Fruit fly (Drosophila melanogaster): ENCODE results near the gene CG43078.

- no peak for TF ChIP-seq CG4318 (GFP tag; optimal IDR thresholded peaks at IDR 0.05)
- TF ChIP-seq net (GFP tag; optimal IDR thresholded peaks at IDR 0.05): no peak
- TF ChIP-seq Ets21C (GFP tag; optimal IDR thresholded peaks at IDR 0.05): no peak
- TF ChIP-seq fd85E (GFP tag; optimal IDR thresholded peaks at IDR 0.05): no peak
- TF ChIP-seq Gug (GFP tag; IDR thresholded peaks at IDR 0.05): no peak
These were observed 48.8 kb upstream of the CG43078 start for dm6 chr3L:8527829-8528228.

Data from whole organism, prepupa.